Fruit fly (Drosophila melanogaster) whole organism, embryonic: ENCODE measurements around the gene CG15143.

Experiments used
- Abd-B ChIP-seq: fragments of 200-800 bp; sonication (Bioruptor generic); optimal IDR thresholded peaks from 2 replicates; lab custom pipeline; 2018; ENCODE audit warnings: missing biosample characterization, mild to moderate bottlenecking, missing genetic modification characterization, moderate library complexity
- Asciz ChIP-seq: fragments of 200-800 bp; sonication (Bioruptor generic); optimal IDR thresholded peaks from 2 replicates; lab custom pipeline; 2017; ENCODE audit warnings: missing biosample characterization, mild to moderate bottlenecking, missing genetic modification characterization, missing genetic modification reagents
- CG11247 ChIP-seq: fragments of 200-800 bp; sonication (Bioruptor generic); IDR thresholded peaks from 2 replicates; pipeline ENCODE4 v1.3.6; 2022; ENCODE audit warnings: missing biosample characterization, missing genetic modification characterization
- CG13424 ChIP-seq: fragments of 200-800 bp; sonication (Bioruptor generic); optimal IDR thresholded peaks from 2 replicates; lab custom pipeline; 2019; ENCODE audit warnings: missing biosample characterization, mild to moderate bottlenecking, missing genetic modification characterization, moderate library complexity
- CG13894 ChIP-seq: fragments of 200-800 bp; sonication (Bioruptor generic); optimal IDR thresholded peaks from 3 replicates; lab custom pipeline; 2018; ENCODE audit warnings: missing biosample characterization, mild to moderate bottlenecking, missing genetic modification characterization, moderate library complexity
- CG15601 ChIP-seq: fragments of 200-800 bp; sonication (Bioruptor generic); optimal IDR thresholded peaks from 3 replicates; lab custom pipeline; 2019; ENCODE audit warnings: missing biosample characterization, mild to moderate bottlenecking, missing genetic modification characterization, moderate library complexity
- CG17186 ChIP-seq: fragments of 200-800 bp; sonication (Bioruptor generic); optimal IDR thresholded peaks from 3 replicates; lab custom pipeline; 2017; ENCODE audit warnings: missing biosample characterization, missing genetic modification reagents, missing genetic modification characterization
- CG18476 ChIP-seq: fragments of 200-800 bp; sonication (Bioruptor generic); optimal IDR thresholded peaks from 2 replicates; lab custom pipeline; 2016; ENCODE audit warnings: missing biosample characterization, mild to moderate bottlenecking, missing genetic modification characterization
- CG18599 ChIP-seq: fragments of 200-800 bp; sonication (Bioruptor generic); optimal IDR thresholded peaks from 3 replicates; lab custom pipeline; 2017; ENCODE audit warnings: missing biosample characterization, missing genetic modification characterization, mild to moderate bottlenecking, moderate library complexity, missing genetic modification reagents
- CG2712 ChIP-seq: fragments of 200-800 bp; optimal IDR thresholded peaks from 3 replicates; lab custom pipeline; 2019; ENCODE audit warnings: missing biosample characterization, mild to moderate bottlenecking, missing genetic modification characterization, moderate library complexity
- CG32772 ChIP-seq: fragments of 200-800 bp; sonication (Bioruptor generic); IDR thresholded peaks from 2 replicates; pipeline ENCODE4 v1.3.6; 2022; ENCODE audit warnings: missing biosample characterization, missing genetic modification characterization
- CG33213 ChIP-seq: fragments of 200-800 bp; sonication (Bioruptor generic); optimal IDR thresholded peaks from 3 replicates; lab custom pipeline; 2016; ENCODE audit warnings: missing biosample characterization, missing genetic modification characterization
- CG5180 ChIP-seq: fragments of 200-800 bp; sonication (Bioruptor generic); optimal IDR thresholded peaks from 3 replicates; lab custom pipeline; 2017; ENCODE audit warnings: missing biosample characterization, missing genetic modification characterization, mild to moderate bottlenecking, moderate library complexity, missing genetic modification reagents
- CG6654 ChIP-seq: fragments of 200-800 bp; sonication (Bioruptor generic); optimal IDR thresholded peaks from 2 replicates; lab custom pipeline; 2017; ENCODE audit warnings: missing biosample characterization, mild to moderate bottlenecking, missing genetic modification characterization
- CG6791 ChIP-seq: fragments of 200-800 bp; sonication (Bioruptor generic); IDR thresholded peaks from 3 replicates; pipeline ENCODE4 v1.3.6; 2022; ENCODE audit warnings: missing biosample characterization, missing genetic modification characterization; ENCODE audit not compliant: partially characterized antibody
- CG7271 ChIP-seq: fragments of 200-800 bp; sonication (Bioruptor generic); optimal IDR thresholded peaks from 2 replicates; lab custom pipeline; 2018; ENCODE audit warnings: missing biosample characterization, mild to moderate bottlenecking, missing genetic modification characterization, moderate library complexity
- CG7556 ChIP-seq: fragments of 200-800 bp; sonication (Bioruptor generic); optimal IDR thresholded peaks from 2 replicates; lab custom pipeline; 2017; ENCODE audit warnings: missing biosample characterization, mild to moderate bottlenecking, missing genetic modification characterization
- CG7745 ChIP-seq: fragments of 200-800 bp; sonication (Bioruptor generic); optimal IDR thresholded peaks from 2 replicates; lab custom pipeline; 2018; ENCODE audit warnings: missing biosample characterization, mild to moderate bottlenecking, missing genetic modification characterization, moderate library complexity
- CG8089 ChIP-seq: fragments of 200-800 bp; sonication (Bioruptor generic); optimal IDR thresholded peaks from 3 replicates; lab custom pipeline; 2016; ENCODE audit warnings: missing biosample characterization, missing genetic modification characterization
- CoRest ChIP-seq: fragments of 200-800 bp; sonication (Bioruptor generic); optimal IDR thresholded peaks from 3 replicates; lab custom pipeline; 2018; ENCODE audit warnings: missing biosample characterization, mild to moderate bottlenecking, missing genetic modification characterization, moderate library complexity
- D19A ChIP-seq: fragments of 200-800 bp; optimal IDR thresholded peaks from 3 replicates; lab custom pipeline; 2019; ENCODE audit warnings: missing biosample characterization, mild to moderate bottlenecking, missing genetic modification characterization, moderate library complexity
- Dad ChIP-seq: fragments of 200-800 bp; sonication (Bioruptor generic); optimal IDR thresholded peaks from 3 replicates; lab custom pipeline; 2016; ENCODE audit warnings: missing biosample characterization, missing genetic modification characterization
- HmgD ChIP-seq: fragments of 200-800 bp; sonication (Bioruptor generic); optimal IDR thresholded peaks from 3 replicates; lab custom pipeline; 2016; ENCODE audit warnings: missing biosample characterization, missing genetic modification characterization
- Hr3 ChIP-seq: fragments of 200-800 bp; sonication (Bioruptor generic); optimal IDR thresholded peaks from 3 replicates; lab custom pipeline; 2016; ENCODE audit warnings: missing biosample characterization, missing genetic modification characterization
- Opbp ChIP-seq: fragments of 200-800 bp; sonication (Bioruptor generic); IDR thresholded peaks from 3 replicates; pipeline ENCODE4 v1.3.6; 2022; ENCODE audit warnings: missing biosample characterization, missing genetic modification characterization; ENCODE audit not compliant: partially characterized antibody
- Usf ChIP-seq: fragments of 200-800 bp; sonication (Bioruptor generic); optimal IDR thresholded peaks from 2 replicates; lab custom pipeline; 2017; ENCODE audit warnings: missing genotype, missing biosample characterization, missing genetic modification characterization
- bcd ChIP-seq: fragments of 200-800 bp; sonication (Bioruptor generic); optimal IDR thresholded peaks from 2 replicates; lab custom pipeline; 2017; ENCODE audit warnings: missing biosample characterization, mild to moderate bottlenecking, missing genetic modification characterization
- ci ChIP-seq: fragments of 200-800 bp; sonication (Bioruptor generic); IDR thresholded peaks from 3 replicates; pipeline ENCODE4 v1.3.6; 2022; ENCODE audit warnings: missing biosample characterization, missing genetic modification characterization
- exex ChIP-seq: fragments of 200-800 bp; sonication (Bioruptor generic); optimal IDR thresholded peaks from 4 replicates; lab custom pipeline; 2018; ENCODE audit warnings: missing biosample characterization, mild to moderate bottlenecking, missing genetic modification characterization, moderate library complexity
- grau ChIP-seq: fragments of 200-800 bp; optimal IDR thresholded peaks from 3 replicates; lab custom pipeline; 2019; ENCODE audit warnings: missing biosample characterization, mild to moderate bottlenecking, missing genetic modification characterization, moderate library complexity
- gro ChIP-seq: fragments of 200-800 bp; sonication (Bioruptor generic); optimal IDR thresholded peaks from 2 replicates; lab custom pipeline; 2016; ENCODE audit warnings: missing biosample characterization, missing genetic modification characterization
- her ChIP-seq: fragments of 200-800 bp; sonication (Bioruptor generic); optimal IDR thresholded peaks from 2 replicates; lab custom pipeline; 2016; ENCODE audit warnings: missing biosample characterization, missing genetic modification characterization
- hkb ChIP-seq, 2 experiments: fragments of 200-800 bp in 1 of 2; fragments of >200 bp in 1 of 2; sonication (Bioruptor generic) in 1 of 2; IDR thresholded peaks in 1 of 2; optimal IDR thresholded peaks in 1 of 2; 2 replicates each; pipeline versions ENCODE4 v1.3.6 to Lab custom; 2017 to 2022; ENCODE audit warnings: missing biosample characterization in 1 of 2, missing genetic modification characterization in 1 of 2
- inv ChIP-seq: fragments of 200-800 bp; sonication (Bioruptor generic); IDR thresholded peaks from 2 replicates; pipeline ENCODE4 v1.3.6; 2022; ENCODE audit warnings: missing biosample characterization, missing genetic modification characterization; ENCODE audit not compliant: partially characterized antibody
- kni ChIP-seq: fragments of 200-800 bp; sonication (Bioruptor generic); optimal IDR thresholded peaks from 3 replicates; lab custom pipeline; 2017; ENCODE audit warnings: mild to moderate bottlenecking, missing biosample characterization, missing genetic modification reagents, missing genetic modification characterization
- knrl ChIP-seq: fragments of 200-800 bp; sonication (Bioruptor generic); IDR thresholded peaks from 3 replicates; pipeline ENCODE4 v1.3.6; 2022; ENCODE audit warnings: missing biosample characterization, missing genetic modification characterization; ENCODE audit not compliant: partially characterized antibody
- luna ChIP-seq: fragments of 200-800 bp; sonication (Bioruptor generic); optimal IDR thresholded peaks from 2 replicates; lab custom pipeline; 2016; ENCODE audit warnings: missing biosample characterization, missing genetic modification characterization
- nerfin-1 ChIP-seq: fragments of 200-800 bp; sonication (Bioruptor generic); optimal IDR thresholded peaks from 3 replicates; lab custom pipeline; 2019; ENCODE audit warnings: missing biosample characterization, mild to moderate bottlenecking, missing genetic modification characterization, moderate library complexity
- nerfin-2 ChIP-seq: fragments of 200-800 bp; sonication (Bioruptor generic); IDR thresholded peaks from 2 replicates; pipeline ENCODE4 v1.3.6; 2022; ENCODE audit warnings: missing biosample characterization, missing genetic modification characterization; ENCODE audit not compliant: partially characterized antibody
- nmo ChIP-seq: fragments of 200-800 bp; sonication (Bioruptor generic); optimal IDR thresholded peaks from 2 replicates; lab custom pipeline; 2018; ENCODE audit warnings: missing biosample characterization, mild to moderate bottlenecking, missing genetic modification characterization, moderate library complexity
- p53 ChIP-seq: fragments of 200-800 bp; sonication (Bioruptor generic); optimal IDR thresholded peaks from 2 replicates; lab custom pipeline; 2016; ENCODE audit warnings: missing biosample characterization, missing genetic modification characterization
- phol ChIP-seq: fragments of 200-800 bp; sonication (Bioruptor generic); optimal IDR thresholded peaks from 3 replicates; lab custom pipeline; 2018; ENCODE audit warnings: missing biosample characterization, mild to moderate bottlenecking, missing genetic modification characterization, moderate library complexity
- repo ChIP-seq: fragments of 200-800 bp; sonication (Bioruptor generic); optimal IDR thresholded peaks from 2 replicates; lab custom pipeline; 2016; ENCODE audit warnings: missing biosample characterization, missing genetic modification characterization
- vvl ChIP-seq: fragments of 200-800 bp; sonication (Bioruptor generic); IDR thresholded peaks from 2 replicates; pipeline ENCODE4 v1.3.6; 2022; ENCODE audit warnings: missing biosample characterization, missing genetic modification characterization

The CG15143 gene

DNA sequence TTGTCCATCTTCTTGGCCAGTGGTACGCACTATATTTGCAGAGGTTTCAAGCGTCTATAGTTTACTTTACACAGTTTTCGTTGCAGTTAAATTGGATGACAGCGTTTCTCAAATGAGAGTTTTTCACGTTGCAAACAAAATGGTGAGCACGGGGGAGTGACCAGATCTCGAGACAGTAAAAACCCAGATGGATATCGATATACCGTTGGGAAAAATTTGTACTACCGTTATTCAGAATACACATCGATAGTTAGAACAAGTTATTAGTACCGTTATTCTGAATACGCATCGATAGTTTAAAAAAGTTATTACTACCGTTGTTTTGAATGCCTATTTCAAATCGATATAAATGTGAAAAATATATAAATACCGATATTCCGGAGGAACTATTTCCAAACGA is 46.6 kb downstream of the CG15143 start, which contains the start of gene cass (continued):
- TF ChIP-seq knrl (GFP tag; lab: Robert Waterston, UW) (peak; percentile 91), grau (tag; lab: Kevin White, UChicago) (peak; percentile 31), CG7271 (tag; lab: Kevin White, UChicago) (peak; percentile 32), her (GFP tag; lab: Kevin White, UChicago) (peak; percentile 38), CG13894 (tag; lab: Kevin White, UChicago) (peak; percentile 13), CG15601 (tag; lab: Kevin White, UChicago) (peak; percentile 33)
- TF ChIP-seq, all 482 proteins: peak for 96

- TF ChIP-seq CG18599 (GFP tag; lab: Kevin White, UChicago) (peak; percentile 26), nerfin-2 (GFP tag; lab: Robert Waterston, UW) (peak; percentile 45), Usf (GFP tag; lab: Kevin White, UChicago) (no peak), CG2712 (tag; lab: Kevin White, UChicago) (peak; percentile 60), CG6654 (GFP tag; lab: Kevin White, UChicago) (peak; percentile 14), CG17186 (peak; percentile 77), HmgD (no peak), gro (no peak), CG6791 (peak; percentile 63; the same call in 1 of the 3 replicates), bcd (GFP tag; lab: Kevin White, UChicago) (no peak), Asciz (no peak), CG13424 (tag; lab: Kevin White, UChicago) (peak; percentile 4), CG11247 (GFP tag; lab: Robert Waterston, UW) (no peak), CG32772 (GFP tag; lab: Robert Waterston, UW) (no peak), vvl (GFP tag; lab: Robert Waterston, UW) (0 out of 2 replicates have a peak, but pooled peaks have one; percentile 23), kni (GFP tag; lab: Kevin White, UChicago) (peak; percentile 3), CoRest (peak; percentile 58), p53 (GFP tag; lab: Kevin White, UChicago) (peak; percentile 66), CG7556 (GFP tag; lab: Kevin White, UChicago) (no peak), Abd-B (GFP tag; lab: Kevin White, UChicago) (peak; percentile 39), Dad (GFP tag; lab: Kevin White, UChicago) (no peak), repo (GFP tag; lab: Kevin White, UChicago) (no peak), CG8089 (no peak), CG18476 (GFP tag; lab: Kevin White, UChicago) (no peak), CG7745 (tag; lab: Kevin White, UChicago) (peak; percentile 9), phol (tag; lab: Kevin White, UChicago) (peak; percentile 58), hkb (optimal IDR thresholded peaks at IDR 0.05; lab: Kevin White, UChicago) (no peak), hkb (GFP tag; IDR thresholded peaks at IDR 0.05; lab: Robert Waterston, UW) (peak; percentile 39), Opbp (GFP tag; lab: Robert Waterston, UW) (peak; percentile 49; the same call in 1 of the 3 replicates), inv (GFP tag; lab: Robert Waterston, UW) (peak; percentile 54), CG33213 (GFP tag; lab: Kevin White, UChicago) (no peak), ci (no peak), nmo (GFP tag; lab: Kevin White, UChicago) (peak; percentile 89), CG5180 (GFP tag; lab: Kevin White, UChicago) (no peak), Hr3 (peak; percentile 2), luna (GFP tag; lab: Kevin White, UChicago) (no peak), nerfin-1 (tag; lab: Kevin White, UChicago) (peak; percentile 99), D19A (tag; lab: Kevin White, UChicago) (no peak), exex (tag; lab: Kevin White, UChicago) (peak; percentile 94)
Measured at dm6 chr2L:17472582-17473524, 51.5 kb downstream of the CG15143 start, which contains the start of gene BicD. BicD (minus strand) TSS chr2L:17473215.
